Worm (Caenorhabditis elegans) whole organism, young adult: ENCODE data around the gene F38B6.3.

Source experiments
- B0336.3 ChIP-seq: fragments of 200-800 bp; sonication (Bioruptor generic); IDR thresholded peaks from 2 replicates; pipeline ENCODE4 v1.3.6; 2022; ENCODE audit warnings: missing genetic modification characterization, missing compliant biosample characterization
- D2030.7 ChIP-seq: fragments of 200-800 bp; sonication (Bioruptor generic); IDR thresholded peaks from 2 replicates; pipeline ENCODE4 v1.3.6; 2022; ENCODE audit warnings: missing genetic modification reagents, missing genetic modification characterization, missing compliant biosample characterization
- F10E7.11 ChIP-seq: sonication (generic microtip); optimal IDR thresholded peaks from 2 replicates; lab custom pipeline; 2017; ENCODE audit warnings: mild to moderate bottlenecking, missing genetic modification characterization, moderate library complexity, missing compliant biosample characterization
- F37B4.10 ChIP-seq: fragments of 200-800 bp; sonication (Bioruptor generic); IDR thresholded peaks from 2 replicates; pipeline ENCODE4 v1.3.6; 2022; ENCODE audit warnings: missing genetic modification characterization, missing compliant biosample characterization
- K11D2.4 ChIP-seq: fragments of 200-800 bp; sonication (Bioruptor generic); IDR thresholded peaks from 2 replicates; pipeline ENCODE4 v1.3.6; 2022; ENCODE audit warnings: missing genetic modification reagents, missing genetic modification characterization, missing compliant biosample characterization
- Y67H2A.10 ChIP-seq: fragments of 200-800 bp; sonication (Bioruptor generic); conservative IDR thresholded peaks from 2 replicates; pipeline ENCODE4 v1.3.6; 2022; ENCODE audit warnings: missing genetic modification reagents, missing genetic modification characterization, missing compliant biosample characterization
- ZK185.1 ChIP-seq: sonication (generic microtip); optimal IDR thresholded peaks from 2 replicates; lab custom pipeline; 2016; ENCODE audit warnings: mild to moderate bottlenecking, missing genetic modification characterization, missing compliant biosample characterization; ENCODE audit not compliant: poor library complexity, severe bottlenecking
- ama-1 ChIP-seq, 3 experiments: fragments of 150-350 bp in 1 of 3; sonication (generic microtip) in 2 of 3; optimal IDR thresholded peaks; 2 replicates each; lab custom pipeline; 2014 to 2018; ENCODE audit warnings: missing biosample characterization in 2 of 3, missing genetic modification characterization in 2 of 3, missing genetic modification reagents in 2 of 3
- athp-1 ChIP-seq: sonication (generic microtip); optimal IDR thresholded peaks from 2 replicates; lab custom pipeline; 2017; ENCODE audit warnings: mild to moderate bottlenecking, missing genetic modification characterization, missing compliant biosample characterization
- attf-5 ChIP-seq: fragments of 200-800 bp; sonication (Bioruptor generic); optimal IDR thresholded peaks from 2 replicates; lab custom pipeline; 2018; ENCODE audit warnings: mild to moderate bottlenecking, missing genetic modification characterization, missing compliant biosample characterization
- attf-6 ChIP-seq: fragments of 200-800 bp; sonication (Bioruptor generic); IDR thresholded peaks from 2 replicates; pipeline ENCODE4 v1.3.6; 2022; ENCODE audit warnings: missing genetic modification reagents, missing genetic modification characterization, missing compliant biosample characterization
- bed-1 ChIP-seq: fragments of 200-800 bp; sonication (Bioruptor generic); IDR thresholded peaks from 2 replicates; pipeline ENCODE4 v1.3.6; 2022; ENCODE audit warnings: missing genetic modification reagents, missing genetic modification characterization, missing compliant biosample characterization
- cebp-1 ChIP-seq, 2 experiments: fragments of 200-800 bp in 1 of 2; sonication (Bioruptor generic) in 1 of 2; sonication (generic microtip) in 1 of 2; IDR thresholded peaks in 1 of 2; optimal IDR thresholded peaks in 1 of 2; 2 replicates each; pipeline versions ENCODE4 v1.3.6 to Lab custom; 2017 to 2022; ENCODE audit warnings: missing compliant biosample characterization in 2 of 2, missing genetic modification characterization in 2 of 2, mild to moderate bottlenecking in 1 of 2, missing genetic modification reagents in 1 of 2, moderate library complexity in 1 of 2
- ceh-27 ChIP-seq: fragments of 200-800 bp; sonication (Bioruptor generic); optimal IDR thresholded peaks from 2 replicates; lab custom pipeline; 2018; ENCODE audit warnings: mild to moderate bottlenecking, missing genetic modification characterization, moderate library complexity, missing compliant biosample characterization
- ceh-91 ChIP-seq: fragments of 200-800 bp; sonication (Bioruptor generic); IDR thresholded peaks from 2 replicates; pipeline ENCODE4 v1.3.6; 2022; ENCODE audit warnings: missing genetic modification reagents, missing genetic modification characterization, missing compliant biosample characterization
- chd-7 ChIP-seq: sonication (generic microtip); optimal IDR thresholded peaks from 2 replicates; lab custom pipeline; 2016; ENCODE audit warnings: mild to moderate bottlenecking, missing genetic modification characterization, moderate library complexity, missing compliant biosample characterization
- dox-1 ChIP-seq: fragments of 200-800 bp; sonication (Bioruptor generic); IDR thresholded peaks from 2 replicates; pipeline ENCODE4 v1.3.6; 2022; ENCODE audit warnings: missing genetic modification reagents, missing genetic modification characterization, missing compliant biosample characterization
- dpff-1 ChIP-seq: sonication (generic microtip); optimal IDR thresholded peaks from 2 replicates; lab custom pipeline; 2017; ENCODE audit warnings: mild to moderate bottlenecking, missing genetic modification characterization, missing compliant biosample characterization
- dpl-1 ChIP-seq: fragments of 150-350 bp; optimal IDR thresholded peaks from 2 replicates; lab custom pipeline; 2014; ENCODE audit warnings: missing biosample characterization, missing genetic modification reagents, missing genetic modification characterization
- egl-18 ChIP-seq: fragments of 200-800 bp; sonication (Bioruptor generic); IDR thresholded peaks from 2 replicates; pipeline ENCODE4 v1.3.6; 2022; ENCODE audit warnings: missing genetic modification reagents, missing genetic modification characterization, missing compliant biosample characterization
- ets-4 ChIP-seq: fragments of 200-800 bp; sonication (Bioruptor generic); optimal IDR thresholded peaks from 2 replicates; lab custom pipeline; 2018; ENCODE audit warnings: mild to moderate bottlenecking, missing genetic modification characterization, missing compliant biosample characterization
- hrde-1 ChIP-seq: sonication (generic microtip); optimal IDR thresholded peaks from 2 replicates; lab custom pipeline; 2016; ENCODE audit warnings: missing genetic modification characterization, mild to moderate bottlenecking, missing compliant biosample characterization, moderate library complexity, missing genotype, missing genetic modification reagents, borderline replicate concordance
- let-526 ChIP-seq: fragments of 200-800 bp; sonication (Bioruptor generic); IDR thresholded peaks from 2 replicates; pipeline ENCODE4 v1.3.6; 2022; ENCODE audit warnings: missing genetic modification reagents, missing genetic modification characterization, missing compliant biosample characterization
- lin-26 ChIP-seq: fragments of 200-800 bp; sonication (Bioruptor generic); IDR thresholded peaks from 2 replicates; pipeline ENCODE4 v1.3.6; 2022; ENCODE audit warnings: missing genetic modification reagents, missing genetic modification characterization, missing compliant biosample characterization
- madf-3 ChIP-seq: fragments of 200-800 bp; sonication (Bioruptor generic); IDR thresholded peaks from 2 replicates; pipeline ENCODE4 v1.3.6; 2022; ENCODE audit warnings: missing genetic modification reagents, missing genetic modification characterization, missing compliant biosample characterization
- madf-8 ChIP-seq: fragments of 200-800 bp; sonication (Bioruptor generic); conservative IDR thresholded peaks from 2 replicates; pipeline ENCODE4 v1.3.6; 2022; ENCODE audit warnings: missing genetic modification reagents, missing genetic modification characterization, missing compliant biosample characterization
- mel-28 ChIP-seq: sonication (generic microtip); optimal IDR thresholded peaks from 2 replicates; lab custom pipeline; 2016; ENCODE audit warnings: borderline replicate concordance, mild to moderate bottlenecking, missing genetic modification characterization, missing compliant biosample characterization
- mes-4 ChIP-seq: sonication (generic microtip); optimal IDR thresholded peaks from 2 replicates; lab custom pipeline; 2016; ENCODE audit warnings: missing genotype, missing genetic modification characterization, missing compliant biosample characterization
- mxl-1 ChIP-seq: sonication (generic microtip); optimal IDR thresholded peaks from 2 replicates; lab custom pipeline; 2016; ENCODE audit warnings: missing genetic modification characterization, missing compliant biosample characterization
- nfya-1 ChIP-seq: sonication (generic microtip); optimal IDR thresholded peaks from 2 replicates; lab custom pipeline; 2017; ENCODE audit warnings: antibody characterized with exemption, missing compliant biosample characterization, missing genetic modification characterization, borderline replicate concordance; ENCODE audit not compliant: insufficient read depth
- nfyb-1 ChIP-seq: fragments of 200-800 bp; sonication (Bioruptor generic); IDR thresholded peaks from 2 replicates; pipeline ENCODE4 v1.3.6; 2022; ENCODE audit warnings: missing genetic modification reagents, missing genetic modification characterization, missing compliant biosample characterization
- sdz-38 ChIP-seq: sonication (generic microtip); optimal IDR thresholded peaks from 2 replicates; lab custom pipeline; 2016; ENCODE audit warnings: missing genotype, missing genetic modification characterization, missing compliant biosample characterization
- sea-2 ChIP-seq: fragments of 200-800 bp; sonication (Bioruptor generic); IDR thresholded peaks from 2 replicates; pipeline ENCODE4 v1.3.6; 2022; ENCODE audit warnings: missing genetic modification characterization, missing compliant biosample characterization
- snpc-3.4 ChIP-seq: sonication (generic microtip); optimal IDR thresholded peaks from 2 replicates; lab custom pipeline; 2017; ENCODE audit warnings: missing genetic modification characterization, mild to moderate bottlenecking, missing compliant biosample characterization, antibody characterized with exemption, moderate library complexity, missing genotype, missing genetic modification reagents
- tlf-1 ChIP-seq: fragments of 200-800 bp; sonication (Bioruptor generic); optimal IDR thresholded peaks from 2 replicates; lab custom pipeline; 2018; ENCODE audit warnings: mild to moderate bottlenecking, missing genetic modification characterization, missing compliant biosample characterization
- unc-130 ChIP-seq: sonication (generic microtip); optimal IDR thresholded peaks from 2 replicates; lab custom pipeline; 2016; ENCODE audit warnings: missing genetic modification reagents, missing genetic modification characterization, missing compliant biosample characterization
- unc-62 ChIP-seq: fragments of 150-350 bp; optimal IDR thresholded peaks from 2 replicates; lab custom pipeline; 2014; ENCODE audit warnings: missing biosample characterization, missing genetic modification reagents, missing genetic modification characterization
- ztf-18 ChIP-seq: sonication (generic microtip); optimal IDR thresholded peaks from 2 replicates; lab custom pipeline; 2016; ENCODE audit warnings: missing genotype, mild to moderate bottlenecking, missing genetic modification characterization, missing compliant biosample characterization

Gene F38B6.3

DNA sequence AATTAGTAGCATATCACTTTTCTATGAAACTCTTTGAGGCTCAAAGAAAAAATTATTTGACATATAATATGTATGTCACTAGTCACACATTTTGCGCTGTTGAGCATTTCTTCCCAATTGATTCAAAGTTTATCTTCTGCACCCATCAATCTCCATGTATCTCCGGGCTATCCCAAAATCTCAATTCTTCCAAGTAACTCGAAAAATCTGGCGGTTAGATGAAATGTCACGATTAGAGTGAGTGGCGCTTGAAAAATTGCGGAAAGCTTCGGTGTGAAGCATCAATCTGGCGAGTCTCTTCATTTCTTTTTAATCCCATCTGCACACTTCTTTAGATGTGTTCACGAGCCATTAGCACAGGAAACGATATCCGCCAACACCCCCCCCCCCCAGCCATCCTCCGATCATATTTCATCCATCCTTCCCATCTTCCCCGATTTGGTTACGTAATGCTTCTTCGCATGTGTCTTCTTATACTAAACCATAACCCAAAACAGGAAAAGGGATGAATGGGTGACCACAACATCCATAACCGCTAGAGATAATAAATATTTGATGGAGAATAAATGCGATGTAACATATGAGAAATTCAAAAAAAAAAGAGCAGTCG lies 4.4 kb upstream of the F38B6.3 start:
- no peak for TF ChIP-seq B0336.3 (GFP tag; lab: Robert Waterston, UW)
- no peak for TF ChIP-seq F10E7.11 (tag; lab: Kevin White, UChicago)
- no peak for TF ChIP-seq ama-1 (optimal IDR thresholded peaks at IDR 0.05; lab: Kevin White, UChicago)
- no peak for TF ChIP-seq ama-1 (GFP tag; optimal IDR thresholded peaks at IDR 0.05; lab: Kevin White, UChicago)
- TF ChIP-seq chd-7 (tag; lab: Kevin White, UChicago), result no peak
- no peak for TF ChIP-seq mel-28 (tag; lab: Kevin White, UChicago)
- TF ChIP-seq lin-26 (GFP tag; lab: Robert Waterston, UW), result no peak
- TF ChIP-seq let-526 (GFP tag; lab: Robert Waterston, UW), result no peak
- TF ChIP-seq madf-8 (GFP tag; lab: Robert Waterston, UW), result no peak
- no peak for TF ChIP-seq F37B4.10 (GFP tag; lab: Robert Waterston, UW)
- no peak for TF ChIP-seq dpl-1 (GFP tag; lab: Kevin White, UChicago)
- no peak for TF ChIP-seq ceh-91 (GFP tag; lab: Robert Waterston, UW)
- no peak for TF ChIP-seq madf-3 (GFP tag; lab: Robert Waterston, UW)
- no peak for TF ChIP-seq mes-4 (tag; lab: Kevin White, UChicago)
- no peak for TF ChIP-seq dox-1 (GFP tag; lab: Robert Waterston, UW)
- no peak for TF ChIP-seq sea-2 (GFP tag; lab: Robert Waterston, UW)
- no peak for TF ChIP-seq ets-4
- no peak for TF ChIP-seq dpff-1
- no peak for TF ChIP-seq bed-1 (GFP tag; lab: Robert Waterston, UW)
- TF ChIP-seq Y67H2A.10 (GFP tag; lab: Robert Waterston, UW), result no peak
- TF ChIP-seq, all 124 proteins: peak for 0

DNA sequence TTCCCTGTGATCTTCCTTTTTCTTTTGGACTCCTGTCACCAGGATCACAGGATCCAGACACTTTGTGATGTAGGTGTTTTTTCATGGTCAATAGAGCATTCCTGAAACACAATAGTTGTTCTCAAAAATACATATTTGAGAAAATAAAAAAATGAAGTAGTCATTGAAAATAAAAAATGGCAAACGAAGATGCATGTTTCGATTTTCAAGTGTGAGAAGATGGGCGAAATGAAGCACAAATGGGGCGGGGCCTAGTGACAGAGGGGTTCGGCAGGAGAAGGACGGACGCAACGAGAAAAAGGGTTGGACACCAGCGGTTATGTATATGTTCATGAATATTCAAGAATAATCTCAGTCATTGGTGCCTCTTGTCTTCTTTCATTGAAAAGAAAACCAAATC lies 3.4 kb upstream of the F38B6.3 start, which contains the start of gene F38B6.6:
TSS of gene F38B6.6 (minus strand) at position 101 of the 400 bp plus-strand sequence.
- TF ChIP-seq ztf-18 (no peak), athp-1 (tag; lab: Kevin White, UChicago) (no peak), sdz-38 (tag; lab: Kevin White, UChicago) (no peak), hrde-1 (tag; lab: Kevin White, UChicago) (no peak), egl-18 (GFP tag; lab: Robert Waterston, UW) (no peak), tlf-1 (GFP tag; lab: Kevin White, UChicago) (no peak), ceh-91 (GFP tag; lab: Robert Waterston, UW) (no peak), nfya-1 (no peak), D2030.7 (GFP tag; lab: Robert Waterston, UW) (no peak), ZK185.1 (tag; lab: Kevin White, UChicago) (no peak), unc-62 (GFP tag; lab: Kevin White, UChicago) (no peak), attf-6 (no peak), unc-130 (GFP tag; lab: Kevin White, UChicago) (no peak), cebp-1 (GFP tag; IDR thresholded peaks at IDR 0.05; lab: Robert Waterston, UW) (no peak), cebp-1 (tag; optimal IDR thresholded peaks at IDR 0.05; lab: Kevin White, UChicago) (no peak)
- TF ChIP-seq, all 124 proteins: peak for 0

DNA sequence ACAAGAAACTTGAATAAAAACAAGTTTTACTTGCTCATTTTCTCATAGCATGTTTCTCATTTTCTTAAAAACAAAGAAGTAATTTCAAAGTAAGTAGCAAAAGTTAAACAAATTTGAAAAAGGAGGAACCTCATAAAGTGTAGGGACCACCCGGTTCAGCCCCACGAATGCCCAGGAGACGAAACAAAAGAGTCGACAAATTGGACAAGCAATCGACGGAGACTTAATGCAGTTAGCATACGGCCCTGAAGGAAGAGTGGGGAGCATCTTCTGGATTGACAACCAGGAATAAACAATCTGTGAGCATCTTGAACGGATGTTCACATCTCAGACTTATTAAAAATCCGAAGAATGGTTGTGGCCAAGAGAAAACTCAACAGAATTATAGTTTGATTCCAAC lies 1.8 kb upstream of the F38B6.3 start:
- TF ChIP-seq K11D2.4 (GFP tag; lab: Robert Waterston, UW) (no peak), ZK185.1 (tag; lab: Kevin White, UChicago) (no peak), snpc-3.4 (tag; lab: Kevin White, UChicago) (no peak), mxl-1 (tag; lab: Kevin White, UChicago) (no peak), nfyb-1 (GFP tag; lab: Robert Waterston, UW) (no peak), F10E7.11 (tag; lab: Kevin White, UChicago) (no peak), ceh-27 (GFP tag; lab: Kevin White, UChicago) (no peak), egl-18 (GFP tag; lab: Robert Waterston, UW) (no peak), attf-5 (GFP tag; lab: Kevin White, UChicago) (no peak)
- TF ChIP-seq, all 124 proteins: peak for 0
